Worm (Caenorhabditis elegans): Measurements from ENCODE around the gene M01B2.13.

DNA sequence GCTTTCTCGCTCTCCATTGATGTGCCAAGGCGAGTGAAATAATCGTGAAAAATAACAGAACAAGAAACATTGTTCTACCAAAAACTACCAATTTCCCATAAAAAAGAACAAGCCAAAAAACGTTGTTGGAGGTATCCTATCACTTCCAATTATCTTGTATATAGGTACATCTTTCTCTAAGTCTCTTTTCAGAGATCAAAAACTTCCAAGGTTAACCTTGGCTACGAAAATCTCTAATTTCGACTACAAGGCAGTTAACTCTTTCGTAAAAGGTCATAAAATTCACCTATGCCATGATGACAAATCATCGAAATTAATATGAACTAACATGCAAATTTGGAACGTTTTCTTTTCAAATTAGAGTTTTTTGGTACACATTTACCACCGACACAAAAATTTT is 22.1 kb upstream of the M01B2.13 start, which contains the start of gene cyp-34A1:
- TF ChIP-seq flt-1 (GFP tag; IDR thresholded peaks at IDR 0.05), result no peak
- TF ChIP-seq klf-2 (GFP tag; conservative IDR thresholded peaks at IDR 0.05), result no peak
- TF ChIP-seq ztf-29 (GFP tag; IDR thresholded peaks at IDR 0.05), result no peak
- no peak for TF ChIP-seq cog-1 (tag; optimal IDR thresholded peaks at IDR 0.05)

Data from whole organism, midembryonic.